Worm (Caenorhabditis elegans): ENCODE measurements around the gene F08F3.4.

DNA sequence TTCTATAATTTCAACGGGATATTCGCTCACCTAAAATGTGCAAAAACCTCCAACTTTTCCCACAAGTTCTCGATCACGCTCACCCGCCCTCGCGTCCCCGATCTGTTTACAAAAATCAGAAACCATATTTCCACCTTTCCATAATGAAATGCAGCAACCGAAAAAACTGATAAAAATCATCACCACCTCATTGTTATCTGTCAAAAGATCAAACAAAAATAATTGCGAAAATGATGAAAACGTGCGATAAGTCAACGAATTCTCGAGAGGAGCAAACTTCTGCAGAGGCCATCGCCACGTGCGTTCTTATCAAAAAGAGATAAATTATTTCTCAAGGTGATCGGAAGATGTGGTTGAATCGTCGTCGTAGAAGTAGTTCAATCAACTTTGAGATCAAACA lies 14.3 kb downstream of the F08F3.4 start:
- TF ChIP-seq pqm-1 (tag; optimal IDR thresholded peaks at IDR 0.05) (no peak), nfya-1 (tag; optimal IDR thresholded peaks at IDR 0.05) (no peak), pag-3 (tag; optimal IDR thresholded peaks at IDR 0.05; ENCODE audit: borderline replicate concordance) (no peak), lim-6 (tag; optimal IDR thresholded peaks at IDR 0.05) (no peak), ceh-24 (tag; optimal IDR thresholded peaks at IDR 0.05) (no peak), C38D4.7 (GFP tag; optimal IDR thresholded peaks at IDR 0.05) (no peak), fkh-10 (GFP tag; optimal IDR thresholded peaks at IDR 0.05) (no peak), unc-3 (GFP tag; conservative IDR thresholded peaks at IDR 0.05) (no peak), unc-3 (tag; optimal IDR thresholded peaks at IDR 0.05) (no peak), mec-3 (tag; optimal IDR thresholded peaks at IDR 0.05; ENCODE audit: borderline replicate concordance) (no peak)

All from whole organism, late embryonic.